Worm (Caenorhabditis elegans): ENCODE data around the gene C33E10.1.

ce11 chrX:17329075-17329474 lies 24.1 kb downstream of the C33E10.1 start:
- TF ChIP-seq nfya-1 (tag; optimal IDR thresholded peaks at IDR 0.05) (no peak), pha-2 (tag; optimal IDR thresholded peaks at IDR 0.05) (no peak), ceh-34 (tag; optimal IDR thresholded peaks at IDR 0.05) (no peak), sox-4 (tag; optimal IDR thresholded peaks at IDR 0.05) (no peak), pha-4 (tag; optimal IDR thresholded peaks at IDR 0.05) (no peak), fkh-10 (GFP tag; optimal IDR thresholded peaks at IDR 0.05) (no peak), hlh-15 (tag; optimal IDR thresholded peaks at IDR 0.05) (no peak)
